Fruit fly (Drosophila melanogaster) whole organism, prepupa: Measurements from ENCODE around the gene CG12661.

Experiments used
- Blimp-1 ChIP-seq: fragments of 200-800 bp; sonication (Bioruptor generic); optimal IDR thresholded peaks from 3 replicates; lab custom pipeline; 2017; ENCODE audit warnings: missing biosample characterization, missing genetic modification characterization, mild to moderate bottlenecking, moderate library complexity, missing genetic modification reagents
- CG10631 ChIP-seq: fragments of 200-800 bp; sonication (Bioruptor generic); optimal IDR thresholded peaks from 2 replicates; lab custom pipeline; 2016; ENCODE audit warnings: missing biosample characterization, missing genetic modification characterization
- CG10669 ChIP-seq: fragments of 200-800 bp; sonication (Bioruptor generic); optimal IDR thresholded peaks from 3 replicates; lab custom pipeline; 2018; ENCODE audit warnings: missing biosample characterization, mild to moderate bottlenecking, missing genetic modification characterization, moderate library complexity
- CG11294 ChIP-seq: fragments of 200-800 bp; sonication (Bioruptor generic); IDR thresholded peaks from 2 replicates; pipeline ENCODE4 v1.3.6; 2022; ENCODE audit warnings: missing biosample characterization, missing genetic modification characterization
- CG11762 ChIP-seq: fragments of 200-800 bp; sonication (Bioruptor generic); optimal IDR thresholded peaks from 3 replicates; lab custom pipeline; 2016; ENCODE audit warnings: missing biosample characterization, missing genetic modification characterization; ENCODE audit not compliant: insufficient read depth
- CG11902 ChIP-seq: fragments of 200-800 bp; sonication (Bioruptor generic); optimal IDR thresholded peaks from 3 replicates; lab custom pipeline; 2016; ENCODE audit warnings: missing biosample characterization, missing genetic modification characterization
- CG15336 ChIP-seq: fragments of 200-800 bp; sonication (Bioruptor generic); IDR thresholded peaks from 2 replicates; pipeline ENCODE4 v1.3.6; 2022; ENCODE audit warnings: missing biosample characterization, missing genetic modification characterization
- CG1621 ChIP-seq: fragments of 200-800 bp; sonication (Bioruptor generic); optimal IDR thresholded peaks from 3 replicates; lab custom pipeline; 2018; ENCODE audit warnings: missing biosample characterization, mild to moderate bottlenecking, missing genetic modification characterization
- CG3032 ChIP-seq: fragments of 200-800 bp; optimal IDR thresholded peaks from 2 replicates; lab custom pipeline; 2019; ENCODE audit warnings: missing biosample characterization, mild to moderate bottlenecking, missing genetic modification characterization, moderate library complexity
- CG31627 ChIP-seq: fragments of 200-800 bp; sonication (Bioruptor generic); optimal IDR thresholded peaks from 3 replicates; lab custom pipeline; 2016; ENCODE audit warnings: missing biosample characterization, missing genetic modification characterization
- CG32006 ChIP-seq: fragments of 200-800 bp; sonication (Bioruptor generic); optimal IDR thresholded peaks from 3 replicates; lab custom pipeline; 2017; ENCODE audit warnings: missing biosample characterization, mild to moderate bottlenecking, missing genetic modification characterization
- CG34406 ChIP-seq: fragments of 200-800 bp; sonication (Bioruptor generic); optimal IDR thresholded peaks from 3 replicates; lab custom pipeline; 2016; ENCODE audit warnings: missing biosample characterization, missing genetic modification characterization
- CG3919 ChIP-seq: fragments of 200-800 bp; sonication (Bioruptor generic); optimal IDR thresholded peaks from 3 replicates; lab custom pipeline; 2016; ENCODE audit warnings: missing biosample characterization, missing genetic modification characterization
- CG6163 ChIP-seq: fragments of 200-800 bp; sonication (Bioruptor generic); IDR thresholded peaks from 3 replicates; pipeline ENCODE4 v1.3.6; 2022; ENCODE audit warnings: missing biosample characterization, missing genetic modification characterization
- CG6276 ChIP-seq: fragments of 200-800 bp; sonication (Bioruptor generic); optimal IDR thresholded peaks from 2 replicates; lab custom pipeline; 2017; ENCODE audit warnings: missing biosample characterization, mild to moderate bottlenecking, missing genetic modification characterization
- CG6792 ChIP-seq: fragments of 200-800 bp; sonication (Bioruptor generic); optimal IDR thresholded peaks from 3 replicates; lab custom pipeline; 2016; ENCODE audit warnings: missing biosample characterization, missing genetic modification characterization
- CG6854 ChIP-seq: fragments of 200-800 bp; sonication (Bioruptor generic); optimal IDR thresholded peaks from 2 replicates; lab custom pipeline; 2017; ENCODE audit warnings: missing biosample characterization, mild to moderate bottlenecking, missing genetic modification characterization
- CG7368 ChIP-seq: fragments of 200-800 bp; sonication (Bioruptor generic); optimal IDR thresholded peaks from 3 replicates; lab custom pipeline; 2016; ENCODE audit warnings: missing biosample characterization, missing genetic modification characterization
- CG8119 ChIP-seq: fragments of 200-800 bp; sonication (Bioruptor generic); IDR thresholded peaks from 3 replicates; pipeline ENCODE4 v1.3.6; 2022; ENCODE audit warnings: missing biosample characterization, missing genetic modification characterization
- CG8319 ChIP-seq: fragments of 200-800 bp; sonication (Bioruptor generic); optimal IDR thresholded peaks from 3 replicates; lab custom pipeline; 2016; ENCODE audit warnings: missing biosample characterization, missing genetic modification characterization
- CG9139 ChIP-seq: fragments of 200-800 bp; sonication (Bioruptor generic); optimal IDR thresholded peaks from 3 replicates; lab custom pipeline; 2017; ENCODE audit warnings: missing biosample characterization, mild to moderate bottlenecking, missing genetic modification characterization
- Eip75B ChIP-seq: fragments of 200-800 bp; sonication (Bioruptor generic); optimal IDR thresholded peaks from 3 replicates; lab custom pipeline; 2016; ENCODE audit warnings: missing biosample characterization, missing genetic modification characterization
- Eip78C ChIP-seq: fragments of 200-800 bp; sonication (Bioruptor generic); peaks from one replicate; lab custom pipeline; 2016; ENCODE audit warnings: missing biosample characterization, missing genetic modification characterization
- Eip93F ChIP-seq: fragments of 200-800 bp; sonication (Bioruptor generic); optimal IDR thresholded peaks from 2 replicates; lab custom pipeline; 2016; ENCODE audit warnings: missing biosample characterization, mild to moderate bottlenecking, missing genetic modification characterization
- Ets21C ChIP-seq: fragments of 200-800 bp; sonication (Bioruptor generic); optimal IDR thresholded peaks from 3 replicates; lab custom pipeline; 2016; ENCODE audit warnings: missing biosample characterization, missing genetic modification characterization
- Ets96B ChIP-seq: fragments of 200-800 bp; optimal IDR thresholded peaks from 2 replicates; lab custom pipeline; 2019; ENCODE audit warnings: missing biosample characterization, mild to moderate bottlenecking, missing genetic modification characterization, moderate library complexity
- Hr38 ChIP-seq: sonication (Bioruptor generic); optimal IDR thresholded peaks from 2 replicates; lab custom pipeline; 2016; ENCODE audit warnings: missing biosample characterization, missing genetic modification characterization
- Hr39 ChIP-seq: fragments of 200-800 bp; sonication (Bioruptor generic); optimal IDR thresholded peaks from 2 replicates; lab custom pipeline; 2016; ENCODE audit warnings: missing biosample characterization, missing genetic modification characterization
- Met ChIP-seq: fragments of 200-800 bp; sonication (Bioruptor generic); optimal IDR thresholded peaks from 3 replicates; lab custom pipeline; 2016; ENCODE audit warnings: missing biosample characterization, missing genetic modification characterization
- Smox ChIP-seq: fragments of 200-800 bp; sonication (Bioruptor generic); optimal IDR thresholded peaks from 3 replicates; lab custom pipeline; 2016; ENCODE audit warnings: missing biosample characterization, missing genetic modification characterization
- Sox102F ChIP-seq: fragments of 200-800 bp; sonication (Bioruptor generic); optimal IDR thresholded peaks from 2 replicates; lab custom pipeline; 2016; ENCODE audit warnings: missing biosample characterization, mild to moderate bottlenecking, missing genetic modification characterization
- Sox14 ChIP-seq: fragments of 200-800 bp; sonication (Bioruptor generic); optimal IDR thresholded peaks from 3 replicates; lab custom pipeline; 2016; ENCODE audit warnings: missing biosample characterization, missing genetic modification characterization
- Sox15 ChIP-seq: fragments of 200-800 bp; sonication (Bioruptor generic); optimal IDR thresholded peaks from 3 replicates; lab custom pipeline; 2016; ENCODE audit warnings: missing biosample characterization, missing genetic modification characterization
- achi ChIP-seq: fragments of 200-800 bp; sonication (Bioruptor generic); optimal IDR thresholded peaks from 3 replicates; lab custom pipeline; 2016; ENCODE audit warnings: missing biosample characterization, missing genetic modification characterization
- acj6 ChIP-seq: fragments of 200-800 bp; sonication (Bioruptor generic); optimal IDR thresholded peaks from 3 replicates; lab custom pipeline; 2016; ENCODE audit warnings: missing biosample characterization, missing genetic modification characterization
- dac ChIP-seq: fragments of 200-800 bp; sonication (Bioruptor generic); optimal IDR thresholded peaks from 2 replicates; lab custom pipeline; 2017; ENCODE audit warnings: missing biosample characterization, mild to moderate bottlenecking, missing genetic modification characterization
- dsx ChIP-seq: fragments of 200-800 bp; optimal IDR thresholded peaks from 3 replicates; lab custom pipeline; 2019; ENCODE audit warnings: missing biosample characterization, mild to moderate bottlenecking, missing genetic modification characterization, moderate library complexity; ENCODE audit not compliant: poor library complexity, severe bottlenecking
- eg ChIP-seq: fragments of 200-800 bp; sonication (Bioruptor generic); IDR thresholded peaks from 3 replicates; pipeline ENCODE4 v1.3.6; 2022; ENCODE audit warnings: missing biosample characterization, missing genetic modification characterization
- esn ChIP-seq: fragments of 200-800 bp; sonication (Bioruptor generic); optimal IDR thresholded peaks from 2 replicates; lab custom pipeline; 2016; ENCODE audit warnings: missing biosample characterization, mild to moderate bottlenecking, missing genetic modification characterization, moderate library complexity
- fd59A ChIP-seq: fragments of 200-800 bp; sonication (Bioruptor generic); optimal IDR thresholded peaks from 2 replicates; lab custom pipeline; 2017; ENCODE audit warnings: missing biosample characterization, mild to moderate bottlenecking, missing genetic modification characterization, missing genetic modification reagents
- fd85E ChIP-seq: fragments of 200-800 bp; sonication (Bioruptor generic); optimal IDR thresholded peaks from 3 replicates; lab custom pipeline; 2016; ENCODE audit warnings: missing biosample characterization, missing genetic modification characterization
- lz ChIP-seq: fragments of 200-800 bp; sonication (Bioruptor generic); optimal IDR thresholded peaks from 3 replicates; lab custom pipeline; 2016; ENCODE audit warnings: missing biosample characterization, missing genetic modification characterization
- net ChIP-seq: fragments of 200-800 bp; sonication (Bioruptor generic); optimal IDR thresholded peaks from 3 replicates; lab custom pipeline; 2016; ENCODE audit warnings: missing biosample characterization, missing genetic modification characterization
- pdm3 ChIP-seq: fragments of 200-800 bp; sonication (Bioruptor generic); optimal IDR thresholded peaks from 3 replicates; lab custom pipeline; 2016; ENCODE audit warnings: missing biosample characterization, missing genetic modification characterization
- salr ChIP-seq, 2 experiments: fragments of 200-800 bp; sonication (Bioruptor generic); optimal IDR thresholded peaks; 3 replicates each; lab custom pipeline; 2016 to 2018; ENCODE audit warnings: missing biosample characterization in 2 of 2, missing genetic modification characterization in 2 of 2, mild to moderate bottlenecking in 1 of 2
- spab ChIP-seq: fragments of 200-800 bp; sonication (Bioruptor generic); optimal IDR thresholded peaks from 2 replicates; lab custom pipeline; 2017; ENCODE audit warnings: missing biosample characterization, mild to moderate bottlenecking, missing genetic modification characterization, missing genetic modification reagents
- ss ChIP-seq, 2 experiments: fragments of 200-800 bp; sonication (Bioruptor generic); optimal IDR thresholded peaks; 2 replicates in 1 of 2; 3 replicates in 1 of 2; lab custom pipeline; 2017 to 2018; ENCODE audit warnings: mild to moderate bottlenecking in 2 of 2, missing biosample characterization in 2 of 2, missing genetic modification characterization in 2 of 2, moderate library complexity in 1 of 2
- svp ChIP-seq: fragments of 200-800 bp; sonication (Bioruptor generic); peaks from one replicate; lab custom pipeline; 2016; ENCODE audit warnings: missing biosample characterization, missing genetic modification characterization
- vri ChIP-seq: fragments of 200-800 bp; sonication (Bioruptor generic); optimal IDR thresholded peaks from 3 replicates; lab custom pipeline; 2016; ENCODE audit warnings: missing biosample characterization, mild to moderate bottlenecking, missing genetic modification characterization

The CG12661 gene

DNA sequence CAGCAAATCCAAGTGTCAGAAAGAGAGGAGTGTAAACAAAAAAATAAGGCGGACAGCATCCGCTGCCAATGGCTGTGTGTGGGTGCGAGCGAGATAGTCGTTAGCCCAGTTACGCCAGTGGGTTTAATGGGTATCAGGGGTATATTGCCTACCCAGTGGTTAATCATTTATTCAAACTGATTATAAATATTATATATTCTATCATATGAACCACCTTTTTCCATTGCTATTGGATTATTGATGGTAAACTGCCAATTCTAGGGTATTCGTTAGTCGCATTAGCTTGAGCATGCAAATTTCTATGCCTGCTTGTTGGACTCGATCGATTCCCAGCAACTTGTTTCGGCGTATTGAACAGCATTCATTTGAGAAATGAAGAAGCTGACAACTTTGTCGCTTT, 27.4 kb downstream of the CG12661 start (continued):
- TF ChIP-seq Eip93F (GFP tag; lab: Kevin White, UChicago) (peak; percentile 88), dsx (peak; percentile 86), dac (GFP tag; lab: Kevin White, UChicago) (peak; percentile 91), Sox14 (GFP tag; lab: Kevin White, UChicago) (peak; percentile 90), Blimp-1 (GFP tag; lab: Kevin White, UChicago) (peak; percentile 78), spab (GFP tag; lab: Kevin White, UChicago) (peak; percentile 83), CG6792 (GFP tag; lab: Kevin White, UChicago) (peak; percentile 92), CG7368 (GFP tag; lab: Kevin White, UChicago) (peak; percentile 88), CG32006 (GFP tag; lab: Kevin White, UChicago) (peak; percentile 96), Ets96B (tag; lab: Kevin White, UChicago) (peak; percentile 88), CG31627 (GFP tag; lab: Kevin White, UChicago) (peak; percentile 87), CG10631 (GFP tag; lab: Kevin White, UChicago) (peak; percentile 92), Eip78C (GFP tag; lab: Kevin White, UChicago) (peak; percentile 97), Sox15 (GFP tag; lab: Kevin White, UChicago) (peak; percentile 87), lz (peak; percentile 88), CG6854 (GFP tag; lab: Kevin White, UChicago) (peak; percentile 87), CG6276 (GFP tag; lab: Kevin White, UChicago) (peak; percentile 94), CG8119 (GFP tag; lab: Robert Waterston, UW) (peak; percentile 96), CG11902 (GFP tag; lab: Kevin White, UChicago) (peak; percentile 89), CG34406 (peak; percentile 93), Hr39 (peak; percentile 84), esn (peak; percentile 92), achi (GFP tag; lab: Kevin White, UChicago) (peak; percentile 92), fd85E (peak; percentile 34), CG3919 (peak; percentile 94), CG6163 (peak; percentile 97), vri (GFP tag; lab: Kevin White, UChicago) (peak; percentile 83), CG1621 (peak; percentile 87), salr (GFP tag; optimal IDR thresholded peaks at IDR 0.05; lab: Kevin White, UChicago) (peak; percentile 76 to 85)
- TF ChIP-seq, all 60 proteins: peak for 59

DNA sequence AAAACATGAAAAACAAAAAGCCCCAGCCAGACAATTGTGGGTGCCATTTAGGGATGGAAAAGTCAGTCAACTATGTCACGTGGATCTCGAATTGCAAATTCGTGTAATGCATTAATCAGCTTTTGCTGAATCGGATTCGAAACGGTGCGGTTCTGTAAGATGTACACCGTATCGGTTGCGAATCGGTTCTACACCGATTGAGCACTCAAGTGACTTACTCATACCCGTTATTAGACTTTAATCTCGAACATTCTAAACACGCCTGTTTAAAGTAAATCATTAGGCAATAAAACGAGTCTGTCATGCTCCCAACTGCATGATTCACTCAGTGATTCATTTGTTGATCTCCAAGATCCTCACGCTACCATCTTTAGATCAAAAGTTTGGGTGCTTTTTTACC, 28.1 kb downstream of the CG12661 start:
- peak; percentile 87 for TF ChIP-seq Eip78C (GFP tag; lab: Kevin White, UChicago)
- no peak for TF ChIP-seq ss (GFP tag; optimal IDR thresholded peaks at IDR 0.05; lab: Kevin White, UChicago)
- TF ChIP-seq Sox102F (GFP tag; lab: Kevin White, UChicago) = no peak
- no peak for TF ChIP-seq CG11294
- peak; percentile 27 for TF ChIP-seq Smox
- no peak for TF ChIP-seq net (GFP tag; lab: Kevin White, UChicago)
- peak; percentile 3 for TF ChIP-seq CG10631 (GFP tag; lab: Kevin White, UChicago)
- peak; percentile 35 for TF ChIP-seq Ets21C (GFP tag; lab: Kevin White, UChicago)
- no peak; the same call in 2 of the 3 replicates for TF ChIP-seq eg (GFP tag; lab: Robert Waterston, UW)
- TF ChIP-seq dac (GFP tag; lab: Kevin White, UChicago) = no peak
- no peak for TF ChIP-seq Blimp-1 (GFP tag; lab: Kevin White, UChicago)
- no peak; the same call in 1 of the 2 replicates for TF ChIP-seq CG15336 (GFP tag; lab: Robert Waterston, UW)
- TF ChIP-seq acj6 (GFP tag; lab: Kevin White, UChicago) = peak; percentile 4
- TF ChIP-seq CG6792 (GFP tag; lab: Kevin White, UChicago) = peak; percentile 28
- peak; percentile 37 for TF ChIP-seq Eip75B
- no peak for TF ChIP-seq fd59A (GFP tag; lab: Kevin White, UChicago)
- peak; percentile 51 for TF ChIP-seq CG31627 (GFP tag; lab: Kevin White, UChicago)
- TF ChIP-seq Sox15 (GFP tag; lab: Kevin White, UChicago) = no peak
- peak; percentile 61 for TF ChIP-seq svp
- TF ChIP-seq CG10669 = no peak
- no peak for TF ChIP-seq vri (GFP tag; lab: Kevin White, UChicago)
- no peak for TF ChIP-seq spab (GFP tag; lab: Kevin White, UChicago)
- peak; percentile 48 for TF ChIP-seq lz
- TF ChIP-seq CG7368 (GFP tag; lab: Kevin White, UChicago) = no peak
- no peak for TF ChIP-seq CG11762
- TF ChIP-seq Hr38 (GFP tag; lab: Kevin White, UChicago) = no peak
- TF ChIP-seq Met (GFP tag; lab: Kevin White, UChicago) = peak; percentile 6
- TF ChIP-seq CG9139 (GFP tag; lab: Kevin White, UChicago) = no peak
- no peak for TF ChIP-seq fd85E
- no peak for TF ChIP-seq Eip93F (GFP tag; lab: Kevin White, UChicago)
- peak; percentile 34 for TF ChIP-seq CG32006 (GFP tag; lab: Kevin White, UChicago)
- TF ChIP-seq CG3032 (tag; lab: Kevin White, UChicago) = peak; percentile 2
- TF ChIP-seq Ets96B (tag; lab: Kevin White, UChicago) = no peak
- peak; percentile 51 for TF ChIP-seq pdm3 (GFP tag; lab: Kevin White, UChicago)
- TF ChIP-seq CG8319 = no peak
